Fruit fly (Drosophila melanogaster) Kc167 (cell line): ENCODE results near the gene CG14006.

Experiments used
- Myc ChIP-seq: fragments of >200 bp; optimal IDR thresholded peaks from 2 replicates; lab custom pipeline; 2017; ENCODE audit warnings: missing external identifiers
- Sin3A ChIP-seq: fragments of >200 bp; optimal IDR thresholded peaks from 2 replicates; lab custom pipeline; 2018; ENCODE audit warnings: missing external identifiers
- h ChIP-seq: fragments of >200 bp; optimal IDR thresholded peaks from 3 replicates; lab custom pipeline; 2018; ENCODE audit warnings: missing external identifiers
- insv ChIP-seq: fragments of >200 bp; optimal IDR thresholded peaks from 3 replicates; lab custom pipeline; 2018; ENCODE audit warnings: missing external identifiers
- psq ChIP-seq: fragments of >200 bp; optimal IDR thresholded peaks from 2 replicates; lab custom pipeline; 2017; ENCODE audit warnings: missing external identifiers
- ttk ChIP-seq: sonication (Bioruptor generic); optimal IDR thresholded peaks from 2 replicates; lab custom pipeline; 2017; ENCODE audit warnings: missing external identifiers

Gene CG14006

dm6 chr2L:5728711-5729110 is at the start of gene CG14006:
Gene CG14006 (minus strand): TSS chr2L:5728811.
- TF ChIP-seq h (lab: Kevin White, UChicago) (no peak), ttk (lab: Kevin White, UChicago) (no peak), psq (lab: Kevin White, UChicago) (no peak), Sin3A (lab: Kevin White, UChicago) (no peak), insv (lab: Kevin White, UChicago) (no peak), Myc (no peak)

DNA sequence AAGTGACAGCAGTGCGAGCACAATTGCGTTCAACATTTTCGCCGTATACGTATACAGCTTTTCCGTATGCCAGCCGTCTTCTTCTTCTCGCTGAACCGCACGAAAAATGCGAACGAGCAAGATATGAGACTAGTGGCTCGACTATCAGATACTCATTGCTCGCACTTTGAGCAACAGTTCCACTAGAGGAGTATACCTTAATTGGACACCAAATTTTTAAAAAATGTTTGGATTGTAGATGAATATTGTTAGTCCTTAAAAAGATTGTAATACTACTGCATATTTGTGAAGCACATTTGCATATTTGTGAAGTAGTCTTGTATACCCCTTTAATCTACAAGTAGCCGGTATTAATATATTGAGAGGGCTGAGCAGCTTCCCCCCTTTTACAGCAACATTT is 49.5 kb upstream of the CG14006 start:
- TF ChIP-seq insv (lab: Kevin White, UChicago): no peak
- no peak for TF ChIP-seq Myc
- no peak for TF ChIP-seq Sin3A (lab: Kevin White, UChicago)
- no peak for TF ChIP-seq ttk (lab: Kevin White, UChicago)
- no peak for TF ChIP-seq psq (lab: Kevin White, UChicago)
- no peak for TF ChIP-seq h (lab: Kevin White, UChicago)

DNA sequence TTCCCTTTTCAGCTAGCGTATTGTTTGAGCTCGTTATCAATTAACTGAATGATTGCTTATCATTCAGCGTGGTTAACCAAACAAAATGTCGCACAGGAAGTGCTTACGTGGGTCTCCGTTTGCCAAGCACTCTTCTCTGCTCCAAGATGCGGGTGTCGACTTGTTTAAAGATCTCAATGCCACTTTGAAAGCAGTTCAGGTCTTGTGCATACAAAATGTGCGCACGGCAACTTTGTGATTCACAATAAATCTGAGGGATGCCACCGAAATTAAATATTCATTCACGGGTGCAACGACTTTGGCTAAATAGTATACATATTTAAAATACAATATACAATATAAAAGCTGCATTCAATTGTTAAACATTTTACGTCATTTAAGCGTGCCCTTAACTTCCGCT is 43.7 kb upstream of the CG14006 start:
- TF ChIP-seq psq (lab: Kevin White, UChicago): no peak
- TF ChIP-seq insv (lab: Kevin White, UChicago): no peak
- no peak for TF ChIP-seq Sin3A (lab: Kevin White, UChicago)

DNA sequence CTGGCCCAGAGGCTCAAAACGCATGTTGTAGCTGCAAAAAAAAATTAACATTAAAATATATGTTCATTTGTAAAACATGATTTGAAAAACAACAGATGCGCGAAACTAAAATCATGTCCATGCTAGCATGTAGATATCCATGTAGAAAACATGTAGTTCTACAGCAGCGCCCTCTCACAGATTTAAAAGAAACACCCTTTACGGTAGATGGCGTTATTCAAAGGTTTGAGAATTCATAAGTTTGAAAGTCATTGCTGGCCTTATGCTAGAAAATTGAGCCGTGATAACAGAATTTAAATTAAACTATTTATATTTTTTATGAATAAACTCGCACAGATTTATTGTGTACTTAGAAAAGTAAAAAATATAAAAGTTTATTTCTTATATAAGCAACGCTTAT is 42.6 kb upstream of the CG14006 start:
- TF ChIP-seq insv (lab: Kevin White, UChicago) (no peak), ttk (lab: Kevin White, UChicago) (no peak), h (lab: Kevin White, UChicago) (no peak), Myc (no peak), psq (lab: Kevin White, UChicago) (no peak), Sin3A (lab: Kevin White, UChicago) (no peak)

DNA sequence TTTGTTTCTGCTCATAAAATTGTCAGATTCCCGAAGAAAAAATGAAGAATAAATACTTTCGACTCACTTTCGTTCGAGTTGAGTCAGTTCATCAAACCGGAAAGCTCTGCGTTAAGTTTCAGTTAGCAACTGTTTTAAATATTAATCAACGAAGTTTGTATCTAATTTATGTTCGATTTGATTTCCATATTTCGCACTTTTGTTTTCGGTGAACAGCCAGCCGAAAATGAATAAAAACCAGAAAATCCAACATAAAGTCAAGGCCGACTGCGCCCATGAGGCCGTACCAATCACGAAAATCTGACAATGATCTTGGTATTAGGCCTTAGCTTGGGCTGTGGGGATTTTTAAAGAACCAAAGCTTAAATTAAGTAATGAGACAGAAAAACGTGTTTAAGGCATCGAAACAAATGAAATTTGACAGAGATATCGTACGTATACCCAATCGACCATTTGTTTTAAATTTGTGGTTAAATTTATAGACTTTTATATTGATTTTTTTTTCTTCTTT is 37.9 kb upstream of the CG14006 start:
- no peak for TF ChIP-seq ttk (lab: Kevin White, UChicago)

dm6 chr2L:5766042-5766441 is 37.4 kb upstream of the CG14006 start, which contains the start of gene obst-E:
Gene obst-E (minus strand): TSS chr2L:5766142.
- TF ChIP-seq psq (lab: Kevin White, UChicago): no peak
- TF ChIP-seq insv (lab: Kevin White, UChicago): no peak
- TF ChIP-seq h (lab: Kevin White, UChicago): no peak
- TF ChIP-seq Sin3A (lab: Kevin White, UChicago): no peak
- no peak for TF ChIP-seq ttk (lab: Kevin White, UChicago)
- no peak for TF ChIP-seq Myc

DNA sequence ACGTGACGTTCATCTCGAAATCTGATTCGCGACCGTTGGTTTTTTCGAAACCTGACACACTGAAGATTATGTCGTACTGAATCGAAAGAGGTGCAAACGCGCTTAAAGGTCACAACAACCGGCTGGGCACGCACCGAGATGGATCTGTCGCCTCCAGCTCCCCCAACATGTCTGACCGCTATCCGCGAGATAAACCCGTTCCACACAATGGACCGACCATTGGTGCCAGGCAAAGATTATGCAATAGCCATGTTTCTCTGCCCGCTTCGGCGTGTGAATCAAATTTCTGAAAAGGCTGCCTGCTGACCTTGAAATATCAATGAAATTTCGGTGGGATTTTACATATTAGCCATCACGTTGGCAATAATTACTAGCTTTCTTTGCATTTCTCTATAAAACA is 36.5 kb upstream of the CG14006 start:
- TF ChIP-seq Myc: no peak
- no peak for TF ChIP-seq Sin3A (lab: Kevin White, UChicago)
- TF ChIP-seq psq (lab: Kevin White, UChicago): no peak
- no peak for TF ChIP-seq insv (lab: Kevin White, UChicago)
- TF ChIP-seq h (lab: Kevin White, UChicago): no peak
- no peak for TF ChIP-seq ttk (lab: Kevin White, UChicago)

- TF ChIP-seq ttk (lab: Kevin White, UChicago) (no peak), h (lab: Kevin White, UChicago) (no peak), Sin3A (lab: Kevin White, UChicago) (no peak), Myc (no peak), insv (lab: Kevin White, UChicago) (no peak), psq (lab: Kevin White, UChicago) (no peak)
Measured at dm6 chr2L:5751448-5751847, 22.8 kb upstream of the CG14006 start.

DNA sequence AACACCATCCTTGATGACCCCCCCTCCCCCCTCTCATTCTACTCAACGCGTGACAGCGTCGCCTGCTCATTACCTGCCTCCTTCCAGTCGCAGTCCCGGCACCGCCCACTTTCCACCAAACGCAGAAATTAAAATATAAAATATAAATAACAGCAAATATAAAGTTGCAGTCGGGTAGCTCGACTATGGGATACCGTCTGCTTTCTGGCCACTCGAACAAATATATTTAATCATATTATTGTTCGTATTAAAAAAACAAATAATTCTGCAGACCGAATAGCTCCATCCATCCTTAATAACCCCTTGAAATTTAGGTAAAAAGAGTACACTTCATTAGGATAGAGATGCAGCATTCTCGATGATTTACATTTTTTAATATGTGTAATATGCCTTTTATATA is 19.6 kb upstream of the CG14006 start:
- no peak for TF ChIP-seq Sin3A (lab: Kevin White, UChicago)
- TF ChIP-seq ttk (lab: Kevin White, UChicago): no peak
- TF ChIP-seq insv (lab: Kevin White, UChicago): no peak
- TF ChIP-seq h (lab: Kevin White, UChicago): no peak
- no peak for TF ChIP-seq Myc
- TF ChIP-seq psq (lab: Kevin White, UChicago): no peak

- TF ChIP-seq Myc: no peak
- no peak for TF ChIP-seq insv (lab: Kevin White, UChicago)
- no peak for TF ChIP-seq psq (lab: Kevin White, UChicago)
- no peak for TF ChIP-seq h (lab: Kevin White, UChicago)
- TF ChIP-seq Sin3A (lab: Kevin White, UChicago): no peak
- no peak for TF ChIP-seq ttk (lab: Kevin White, UChicago)
Measured at dm6 chr2L:5745857-5746256, 17.2 kb upstream of the CG14006 start, which contains the start of gene CG11029. Gene CG11029 (plus strand): TSS chr2L:5746157.

DNA sequence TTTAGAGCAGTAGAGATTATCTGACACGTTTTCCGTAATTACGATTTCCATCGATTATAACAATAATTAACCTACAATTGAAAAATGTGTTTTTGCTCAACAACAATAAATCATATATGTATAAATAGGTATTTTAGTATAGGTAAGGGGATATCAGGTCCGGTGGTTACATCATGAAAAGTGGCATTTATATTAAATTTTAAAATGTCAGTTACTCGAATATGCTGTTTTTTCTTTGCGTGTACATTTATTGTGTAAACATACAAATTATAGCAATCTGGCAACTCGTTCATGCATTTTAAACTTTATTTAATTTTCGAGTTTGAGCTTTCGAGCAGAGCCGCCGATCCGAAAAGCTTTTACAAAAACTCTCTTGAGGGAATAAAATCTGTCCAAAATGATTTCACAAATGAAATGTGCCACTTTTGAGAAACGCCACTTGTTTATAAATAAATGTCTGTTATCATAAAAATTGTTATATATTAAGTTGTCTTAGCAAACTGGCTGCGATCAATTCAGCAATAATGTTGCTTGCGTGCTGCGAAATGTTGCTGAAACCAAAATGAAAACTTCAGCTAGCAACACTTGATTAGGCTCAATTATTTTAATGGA is 15.0 kb upstream of the CG14006 start:
- TF ChIP-seq h (lab: Kevin White, UChicago): no peak

dm6 chr2L:5742437-5742836 is 13.8 kb upstream of the CG14006 start:
- no peak for TF ChIP-seq ttk (lab: Kevin White, UChicago)
- no peak for TF ChIP-seq Myc
- no peak for TF ChIP-seq h (lab: Kevin White, UChicago)
- TF ChIP-seq psq (lab: Kevin White, UChicago): no peak
- TF ChIP-seq Sin3A (lab: Kevin White, UChicago): no peak
- no peak for TF ChIP-seq insv (lab: Kevin White, UChicago)

- TF ChIP-seq ttk (lab: Kevin White, UChicago) (no peak), Sin3A (lab: Kevin White, UChicago) (no peak), psq (lab: Kevin White, UChicago) (no peak), h (lab: Kevin White, UChicago) (no peak), Myc (no peak), insv (lab: Kevin White, UChicago) (no peak)
Measured at dm6 chr2L:5741144-5741543, 12.5 kb upstream of the CG14006 start, which contains the start of gene CG11147. Gene CG11147 (minus strand): TSS chr2L:5741244.
